Worm (Caenorhabditis elegans) whole organism, L4 larva: ENCODE results near the gene mrpl-4.

Experiments
- ZK546.5 ChIP-seq, 2 experiments: sonication (generic microtip); optimal IDR thresholded peaks; 2 replicates each; lab custom pipeline; 2017; ENCODE audit warnings: missing biosample characterization in 2 of 2, missing genetic modification characterization in 2 of 2
- aly-2 ChIP-seq: sonication (generic microtip); optimal IDR thresholded peaks from 2 replicates; lab custom pipeline; 2018; ENCODE audit warnings: missing biosample characterization, missing genetic modification characterization
- lim-7 ChIP-seq: fragments of 200-800 bp; sonication (Bioruptor generic); IDR thresholded peaks from 2 replicates; pipeline ENCODE4 v1.3.6; 2022; ENCODE audit warnings: missing genetic modification characterization, missing compliant biosample characterization
- mdt-29 ChIP-seq: fragments of 200-800 bp; sonication (Bioruptor generic); IDR thresholded peaks from 2 replicates; pipeline ENCODE4 v1.3.6; 2022; ENCODE audit warnings: missing genetic modification reagents, missing genetic modification characterization, missing compliant biosample characterization
- nhr-237 ChIP-seq: sonication (generic microtip); optimal IDR thresholded peaks from 2 replicates; lab custom pipeline; 2017; ENCODE audit warnings: missing biosample characterization, missing genetic modification characterization
- nhr-76 ChIP-seq: fragments of 150-350 bp; optimal IDR thresholded peaks from 2 replicates; lab custom pipeline; 2014; ENCODE audit warnings: missing biosample characterization, missing genetic modification characterization
- pha-4 ChIP-seq, 2 experiments: fragments of 150-350 bp in 1 of 2; fragments of 200-800 bp in 1 of 2; sonication (Bioruptor generic) in 1 of 2; IDR thresholded peaks in 1 of 2; optimal IDR thresholded peaks in 1 of 2; 2 replicates each; pipeline versions ENCODE4 v1.3.6 to Lab custom; 2014 to 2022; ENCODE audit warnings: missing genetic modification characterization in 2 of 2, missing genetic modification reagents in 2 of 2, missing biosample characterization in 1 of 2, missing compliant biosample characterization in 1 of 2
- spr-3 ChIP-seq: fragments of 200-800 bp; sonication (Bioruptor generic); optimal IDR thresholded peaks from 2 replicates; lab custom pipeline; 2018; ENCODE audit warnings: mild to moderate bottlenecking, missing genetic modification characterization, missing compliant biosample characterization

ce11 chrV:8460800-8461199 lies 6.3 kb upstream of the mrpl-4 start:
- no peak for TF ChIP-seq lim-7 (GFP tag; lab: Robert Waterston, UW)
- no peak for TF ChIP-seq mdt-29 (GFP tag; lab: Robert Waterston, UW)
- TF ChIP-seq nhr-237 (tag; lab: Kevin White, UChicago): no peak
- TF ChIP-seq ZK546.5 (tag; optimal IDR thresholded peaks at IDR 0.05; lab: Kevin White, UChicago): no peak
- no peak for TF ChIP-seq aly-2
- TF ChIP-seq nhr-76: no peak
- TF ChIP-seq spr-3 (GFP tag; lab: Kevin White, UChicago): no peak
- no peak for TF ChIP-seq pha-4 (GFP tag; IDR thresholded peaks at IDR 0.05; lab: Robert Waterston, UW)
- TF ChIP-seq pha-4 (tag; optimal IDR thresholded peaks at IDR 0.05; lab: Kevin White, UChicago): no peak
